Fruit fly (Drosophila melanogaster): ENCODE data around the gene HDAC3.
A peak's percentile ranks its signal among the peaks of the same experiment; 100 is the strongest.

HDAC3 gene

DNA sequence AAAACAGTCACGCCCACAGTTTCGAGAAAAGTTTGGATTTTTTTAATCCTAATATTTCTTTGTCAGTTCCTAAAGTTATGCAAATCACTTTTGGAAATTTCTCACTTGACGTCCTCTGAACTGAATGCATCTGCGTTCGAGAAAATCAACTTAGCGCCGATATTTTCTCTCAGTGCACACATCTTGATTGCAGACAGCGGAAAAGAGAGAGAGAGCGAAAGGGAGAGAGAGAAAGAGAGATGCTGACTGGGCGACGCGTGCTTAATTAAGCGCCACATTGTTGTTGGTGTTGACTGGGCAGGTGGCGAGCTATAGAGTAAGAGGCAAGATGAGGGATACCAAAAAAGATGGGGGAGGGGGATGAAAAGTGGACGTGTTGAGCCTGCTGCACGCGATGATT, 44.2 kb upstream of the HDAC3 start (continued):
- TF ChIP-seq fkh (GFP tag; optimal IDR thresholded peaks at IDR 0.05): no peak
- TF ChIP-seq vri (GFP tag; optimal IDR thresholded peaks at IDR 0.05): peak; percentile 30
- peak; percentile 61 for TF ChIP-seq topi (GFP tag; optimal IDR thresholded peaks at IDR 0.05)
- TF ChIP-seq acj6 (GFP tag; optimal IDR thresholded peaks at IDR 0.05): peak; percentile 63
- TF ChIP-seq CG6792 (GFP tag; optimal IDR thresholded peaks at IDR 0.05): peak; percentile 60
- TF ChIP-seq CG6276 (GFP tag; optimal IDR thresholded peaks at IDR 0.05): peak; percentile 62
- peak; percentile 68 for TF ChIP-seq CG10631 (GFP tag; optimal IDR thresholded peaks at IDR 0.05)
- TF ChIP-seq Gug (GFP tag; IDR thresholded peaks at IDR 0.05): peak; percentile 43; the same call in 1 of the 2 replicates
- TF ChIP-seq eg (GFP tag; IDR thresholded peaks at IDR 0.05): peak; percentile 75
- no peak for TF ChIP-seq fd85E (GFP tag; optimal IDR thresholded peaks at IDR 0.05)
- TF ChIP-seq Sox15 (GFP tag; optimal IDR thresholded peaks at IDR 0.05): peak; percentile 52
- peak; percentile 69 for TF ChIP-seq lz (GFP tag; optimal IDR thresholded peaks at IDR 0.05)
- TF ChIP-seq CG6163 (GFP tag; IDR thresholded peaks at IDR 0.05): peak; percentile 80
- TF ChIP-seq CG6854 (GFP tag; optimal IDR thresholded peaks at IDR 0.05): no peak
- no peak for TF ChIP-seq Lpt (GFP tag; optimal IDR thresholded peaks at IDR 0.05)
- peak; percentile 53 for TF ChIP-seq Smox (GFP tag; optimal IDR thresholded peaks at IDR 0.05)
- peak; percentile 91 for TF ChIP-seq svp (GFP tag)
- TF ChIP-seq CG9139 (GFP tag; optimal IDR thresholded peaks at IDR 0.05): no peak
- TF ChIP-seq CG3032 (tag; optimal IDR thresholded peaks at IDR 0.05): peak; percentile 48
- peak; percentile 71 for TF ChIP-seq Hr4 (GFP tag; optimal IDR thresholded peaks at IDR 0.05)
- peak; percentile 73 for TF ChIP-seq net (GFP tag; optimal IDR thresholded peaks at IDR 0.05)
- TF ChIP-seq CG34406 (GFP tag; optimal IDR thresholded peaks at IDR 0.05): peak; percentile 62
- TF ChIP-seq achi (GFP tag; optimal IDR thresholded peaks at IDR 0.05): peak; percentile 65
- TF ChIP-seq Eip75B (GFP tag; optimal IDR thresholded peaks at IDR 0.05): peak; percentile 66
- peak; percentile 74 for TF ChIP-seq pdm3 (GFP tag; optimal IDR thresholded peaks at IDR 0.05)
- TF ChIP-seq CG8119 (GFP tag; IDR thresholded peaks at IDR 0.05): peak; percentile 61; the same call in 1 of the 3 replicates
- no peak for TF ChIP-seq Blimp-1 (GFP tag; optimal IDR thresholded peaks at IDR 0.05)
- peak; percentile 18 for TF ChIP-seq CG16779 (tag; optimal IDR thresholded peaks at IDR 0.05)
- TF ChIP-seq CG3919 (GFP tag; optimal IDR thresholded peaks at IDR 0.05): peak; percentile 80
- TF ChIP-seq CG11902 (GFP tag; optimal IDR thresholded peaks at IDR 0.05): peak; percentile 40
- TF ChIP-seq CG6808 (GFP tag; optimal IDR thresholded peaks at IDR 0.05): peak; percentile 65
- TF ChIP-seq Hr38 (GFP tag; optimal IDR thresholded peaks at IDR 0.05): no peak
- TF ChIP-seq OdsH (GFP tag; optimal IDR thresholded peaks at IDR 0.05): peak; percentile 67
- TF ChIP-seq CG10669 (GFP tag; optimal IDR thresholded peaks at IDR 0.05): peak; percentile 74
- TF ChIP-seq dsx (GFP tag; optimal IDR thresholded peaks at IDR 0.05; ENCODE audit: poor library complexity, severe bottlenecking): peak; percentile 90
- peak; percentile 72 for TF ChIP-seq esn (GFP tag; optimal IDR thresholded peaks at IDR 0.05)
- TF ChIP-seq CG31627 (GFP tag; optimal IDR thresholded peaks at IDR 0.05): peak; percentile 72
- TF ChIP-seq spab (GFP tag; optimal IDR thresholded peaks at IDR 0.05): peak; percentile 49
- TF ChIP-seq CG7368 (GFP tag; optimal IDR thresholded peaks at IDR 0.05): peak; percentile 41
- peak; percentile 63 for TF ChIP-seq fd59A (GFP tag; optimal IDR thresholded peaks at IDR 0.05)
- TF ChIP-seq CG4318 (GFP tag; optimal IDR thresholded peaks at IDR 0.05): peak; percentile 40

- TF ChIP-seq svp (GFP tag) (peak; percentile 90), CG9139 (GFP tag; optimal IDR thresholded peaks at IDR 0.05) (no peak), CG6163 (GFP tag; IDR thresholded peaks at IDR 0.05) (no peak)
These were observed 43.4 kb upstream of the HDAC3 start for dm6 chr3R:5517876-5518211.
